Worm (Caenorhabditis elegans): Measurements from ENCODE around the gene F41C3.1.

Gene F41C3.1

DNA sequence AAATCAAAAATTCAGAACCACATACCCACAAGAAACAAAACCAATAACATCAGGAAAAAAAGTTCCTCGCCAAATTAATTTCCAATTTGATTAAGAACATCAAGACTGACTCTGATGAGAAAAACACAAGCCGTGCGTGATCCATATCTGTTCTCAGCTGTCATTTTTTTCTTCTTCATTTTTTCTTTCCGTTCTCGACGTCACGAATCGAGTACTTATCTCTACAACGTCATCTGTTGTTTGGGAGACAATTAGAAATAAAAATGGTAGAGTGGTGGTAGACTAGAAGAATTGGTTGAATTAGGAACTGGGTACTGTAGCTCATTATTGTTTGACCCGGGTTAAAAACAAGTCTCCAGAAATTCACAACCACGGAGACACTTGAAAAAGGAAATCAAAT, 8.9 kb downstream of the F41C3.1 start:
- TF ChIP-seq ceh-82 (tag; optimal IDR thresholded peaks at IDR 0.05) (no peak), R02D3.7 (tag; optimal IDR thresholded peaks at IDR 0.05) (no peak), hlh-11 (tag; optimal IDR thresholded peaks at IDR 0.05) (peak; percentile 18), lin-15B (tag; optimal IDR thresholded peaks at IDR 0.05) (no peak), nhr-41 (GFP tag; IDR thresholded peaks at IDR 0.05) (no peak), fkh-10 (GFP tag; optimal IDR thresholded peaks at IDR 0.05) (no peak), arid-1 (GFP tag; conservative IDR thresholded peaks at IDR 0.05) (no peak), dmd-6 (GFP tag; IDR thresholded peaks at IDR 0.05) (peak; percentile 16)

DNA sequence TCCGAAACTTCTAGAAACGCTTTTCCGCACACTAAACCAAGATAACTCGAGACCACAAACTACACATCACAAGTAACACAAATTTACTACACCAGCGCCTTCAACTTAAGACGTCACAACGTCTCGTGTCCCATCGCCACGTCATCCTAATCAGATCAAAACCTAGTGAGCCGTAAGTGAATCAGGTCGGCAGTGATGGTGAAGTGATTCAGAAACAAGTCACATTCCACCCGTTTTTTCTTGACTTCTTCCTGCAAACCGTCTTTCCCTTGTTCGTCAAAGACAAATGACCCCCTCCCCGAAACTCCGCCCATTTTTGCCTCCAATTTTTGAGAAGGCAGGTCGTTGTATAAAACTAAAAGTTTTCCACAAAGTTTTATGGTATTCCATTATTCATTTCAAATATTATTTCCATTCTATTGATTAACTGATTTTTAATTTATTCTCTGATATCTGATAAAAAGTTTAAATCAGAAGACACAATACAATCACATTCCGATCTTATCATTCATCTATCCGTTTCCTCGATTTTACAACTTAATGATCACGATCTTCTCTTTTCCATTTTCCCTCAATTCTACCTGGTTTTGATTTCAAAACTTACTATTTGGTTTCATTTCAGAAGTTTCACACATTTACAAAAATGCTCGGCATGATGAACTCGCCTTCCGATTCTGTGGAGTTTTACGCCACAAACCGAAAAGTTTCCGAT, 10.6 kb downstream of the F41C3.1 start, which contains the start of gene F26G1.2:
F26G1.2 (plus strand) TSS at position 508 of the 712 bp plus-strand sequence.
- TF ChIP-seq nhr-11 (tag; optimal IDR thresholded peaks at IDR 0.05) (no peak), zfp-2 (tag; optimal IDR thresholded peaks at IDR 0.05) (no peak), mdl-1 (tag; optimal IDR thresholded peaks at IDR 0.05) (no peak), aha-1 (tag) (peak; percentile 69), ceh-62 (tag; optimal IDR thresholded peaks at IDR 0.05) (no peak), lir-3 (tag; optimal IDR thresholded peaks at IDR 0.05) (no peak), unc-62 (GFP tag; optimal IDR thresholded peaks at IDR 0.05 in 1 of 2) (no peak), unc-62 (tag; optimal IDR thresholded peaks at IDR 0.05) (no peak), madf-5 (GFP tag; IDR thresholded peaks at IDR 0.05) (no peak), nhr-28 (tag; optimal IDR thresholded peaks at IDR 0.05) (peak; percentile 57), dpl-1 (GFP tag; optimal IDR thresholded peaks at IDR 0.05) (no peak), egl-43 (GFP tag; IDR thresholded peaks at IDR 0.05) (peak; percentile 15; the same call in 1 of the 2 replicates), saeg-2 (GFP tag; IDR thresholded peaks at IDR 0.05) (no peak), zag-1 (tag; optimal IDR thresholded peaks at IDR 0.05) (no peak)

DNA sequence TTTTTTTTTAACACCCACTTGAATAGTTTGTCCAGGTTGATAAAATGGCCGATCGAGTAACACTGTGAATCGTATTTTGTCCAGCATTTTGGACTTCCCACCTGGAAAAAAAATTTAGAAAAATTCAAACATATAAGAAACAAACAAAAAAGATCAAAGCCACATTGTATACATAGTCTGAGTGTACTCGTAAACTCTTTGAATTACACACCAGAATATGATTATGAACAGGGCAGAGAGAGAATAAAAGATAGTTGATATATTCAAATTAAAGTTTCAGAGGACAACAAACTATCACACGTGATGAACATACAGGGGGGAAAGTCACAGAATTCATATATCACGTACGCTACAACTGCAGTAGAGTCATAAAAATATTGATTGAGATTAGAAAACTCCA, 14.2 kb downstream of the F41C3.1 start, which contains the start of gene ttm-2:
ttm-2 (minus strand) TSS at position 101 of the 400 bp plus-strand sequence.
- no peak for TF ChIP-seq mxl-2 (GFP tag; conservative IDR thresholded peaks at IDR 0.05)
- no peak for TF ChIP-seq zfp-3 (GFP tag; conservative IDR thresholded peaks at IDR 0.05)
- TF ChIP-seq F10B5.3 (tag; optimal IDR thresholded peaks at IDR 0.05), result no peak
- TF ChIP-seq hmg-1.1 (GFP tag; IDR thresholded peaks at IDR 0.05), result no peak
- no peak for TF ChIP-seq ceh-44 (GFP tag; IDR thresholded peaks at IDR 0.05)
- TF ChIP-seq fos-1 (tag; optimal IDR thresholded peaks at IDR 0.05), result no peak
- no peak for TF ChIP-seq zfp-2 (tag; optimal IDR thresholded peaks at IDR 0.05)
- TF ChIP-seq ceh-82 (tag; optimal IDR thresholded peaks at IDR 0.05), result no peak
- TF ChIP-seq ztf-7 (tag; optimal IDR thresholded peaks at IDR 0.05), result no peak
- no peak for TF ChIP-seq mdt-29 (GFP tag; IDR thresholded peaks at IDR 0.05)
- TF ChIP-seq madf-5 (GFP tag; IDR thresholded peaks at IDR 0.05), result no peak
- no peak for TF ChIP-seq ceh-28 (tag; optimal IDR thresholded peaks at IDR 0.05)
- no peak for TF ChIP-seq unc-130 (GFP tag; optimal IDR thresholded peaks at IDR 0.05)
- no peak for TF ChIP-seq dve-1 (tag; optimal IDR thresholded peaks at IDR 0.05; ENCODE audit: insufficient read depth)
- TF ChIP-seq rbr-2 (tag; optimal IDR thresholded peaks at IDR 0.05), result no peak
- TF ChIP-seq tra-1 (GFP tag; IDR thresholded peaks at IDR 0.05), result no peak

DNA sequence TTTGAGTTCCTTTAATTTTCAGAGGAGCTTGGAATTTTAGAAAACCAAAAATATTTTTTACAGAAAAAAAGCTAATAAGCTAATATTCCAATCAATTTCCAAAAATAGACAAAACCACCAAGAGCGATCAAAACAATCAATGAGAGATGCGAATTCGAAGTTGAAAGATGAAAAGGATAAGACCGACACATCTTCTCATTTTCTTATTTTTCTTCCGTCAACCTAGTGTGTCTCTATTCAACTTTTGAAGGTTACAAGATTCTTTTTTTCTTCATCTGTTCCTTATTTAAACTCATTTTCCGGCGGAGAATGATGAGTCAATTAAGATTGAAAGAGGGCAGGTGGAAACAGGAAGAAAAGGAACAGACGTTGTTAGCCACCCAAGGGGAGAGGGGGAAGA, 15.5 kb downstream of the F41C3.1 start:
- TF ChIP-seq unc-62 (GFP tag; optimal IDR thresholded peaks at IDR 0.05 in 1 of 2) (peak in 1 of 2 experiments; percentile 28), unc-62 (tag; optimal IDR thresholded peaks at IDR 0.05) (no peak), lim-7 (GFP tag; IDR thresholded peaks at IDR 0.05) (no peak)

Data from whole organism, L4 larva.